Worm (Caenorhabditis elegans) whole organism, mixed stage, embryonic: ENCODE measurements around the gene nspb-10.
A peak's percentile ranks its signal among the peaks of the same experiment; 100 is the strongest.

Source experiments
- bed-3 ChIP-seq: fragments of 200-800 bp; sonication (Bioruptor generic); optimal IDR thresholded peaks from 3 replicates; lab custom pipeline; 2018; ENCODE audit warnings: mild to moderate bottlenecking, missing genetic modification characterization, moderate library complexity, missing compliant biosample characterization
- blmp-1 ChIP-seq: fragments of 150-350 bp; optimal IDR thresholded peaks from 2 replicates; lab custom pipeline; 2014; ENCODE audit warnings: missing biosample characterization, missing genetic modification characterization
- ceh-39 ChIP-seq: fragments of 150-350 bp; optimal IDR thresholded peaks from 2 replicates; lab custom pipeline; 2014; ENCODE audit warnings: missing biosample characterization, missing genetic modification characterization
- ceh-43 ChIP-seq: fragments of 200-800 bp; sonication (Bioruptor generic); optimal IDR thresholded peaks from 2 replicates; lab custom pipeline; 2018; ENCODE audit warnings: mild to moderate bottlenecking, missing genetic modification characterization, moderate library complexity, missing compliant biosample characterization
- ceh-83 ChIP-seq: fragments of 200-800 bp; sonication (Bioruptor generic); optimal IDR thresholded peaks from 2 replicates; lab custom pipeline; 2018; ENCODE audit warnings: mild to moderate bottlenecking, missing genetic modification characterization, missing compliant biosample characterization
- ces-1 ChIP-seq: fragments of 150-350 bp; optimal IDR thresholded peaks from 2 replicates; lab custom pipeline; 2014; ENCODE audit warnings: missing biosample characterization, missing genetic modification reagents, missing genetic modification characterization
- cnd-1 ChIP-seq: fragments of 200-800 bp; sonication (Bioruptor generic); optimal IDR thresholded peaks from 2 replicates; lab custom pipeline; 2018; ENCODE audit warnings: mild to moderate bottlenecking, missing genetic modification characterization, missing compliant biosample characterization
- drap-1 ChIP-seq: fragments of 200-800 bp; sonication (Bioruptor generic); optimal IDR thresholded peaks from 3 replicates; lab custom pipeline; 2018; ENCODE audit warnings: mild to moderate bottlenecking, missing genetic modification characterization, missing compliant biosample characterization
- elt-1 ChIP-seq: sonication (generic microtip); optimal IDR thresholded peaks from 2 replicates; lab custom pipeline; 2017; ENCODE audit warnings: missing genetic modification characterization, mild to moderate bottlenecking, missing compliant biosample characterization, antibody characterized with exemption, moderate library complexity, borderline replicate concordance; ENCODE audit not compliant: insufficient read depth
- ham-2 ChIP-seq: fragments of 200-800 bp; sonication (Bioruptor generic); optimal IDR thresholded peaks from 2 replicates; lab custom pipeline; 2018; ENCODE audit warnings: mild to moderate bottlenecking, missing genetic modification characterization, missing compliant biosample characterization
- lin-13 ChIP-seq: fragments of 150-350 bp; optimal IDR thresholded peaks from 2 replicates; lab custom pipeline; 2014; ENCODE audit warnings: missing biosample characterization, missing genetic modification characterization
- lsy-2 ChIP-seq: fragments of 150-350 bp; optimal IDR thresholded peaks from 2 replicates; lab custom pipeline; 2014; ENCODE audit warnings: missing biosample characterization, missing genetic modification characterization
- mab-5 ChIP-seq: fragments of 150-350 bp; optimal IDR thresholded peaks from 2 replicates; lab custom pipeline; 2014; ENCODE audit warnings: missing biosample characterization, missing genetic modification characterization
- mep-1 ChIP-seq: fragments of 150-350 bp; optimal IDR thresholded peaks from 2 replicates; lab custom pipeline; 2017; ENCODE audit warnings: missing biosample characterization, missing genetic modification reagents, missing genetic modification characterization, inconsistent platforms
- mls-2 ChIP-seq: sonication (generic microtip); optimal IDR thresholded peaks from 2 replicates; lab custom pipeline; 2016; ENCODE audit warnings: mild to moderate bottlenecking, missing genetic modification characterization, moderate library complexity, missing compliant biosample characterization
- nhr-12 ChIP-seq: fragments of 150-350 bp; optimal IDR thresholded peaks from 2 replicates; lab custom pipeline; 2014; ENCODE audit warnings: missing biosample characterization, missing genetic modification characterization
- nhr-237 ChIP-seq: fragments of 150-350 bp; optimal IDR thresholded peaks from 2 replicates; lab custom pipeline; 2014; ENCODE audit warnings: missing biosample characterization, missing genetic modification characterization
- nhr-76 ChIP-seq: sonication (generic microtip); optimal IDR thresholded peaks from 2 replicates; lab custom pipeline; 2017; ENCODE audit warnings: missing biosample characterization, missing genetic modification characterization
- pha-4 ChIP-seq: fragments of 150-350 bp; optimal IDR thresholded peaks from 2 replicates; lab custom pipeline; 2018; ENCODE audit warnings: missing biosample characterization, missing genetic modification reagents, missing genetic modification characterization
- snpc-4 ChIP-seq: fragments of 150-350 bp; optimal IDR thresholded peaks from 2 replicates; lab custom pipeline; 2014; ENCODE audit warnings: missing biosample characterization, missing genetic modification characterization
- sptf-1 ChIP-seq: sonication (generic microtip); optimal IDR thresholded peaks from 2 replicates; lab custom pipeline; 2017; ENCODE audit warnings: mild to moderate bottlenecking, missing genetic modification characterization, moderate library complexity, missing compliant biosample characterization
- unc-120 ChIP-seq: sonication (generic microtip); optimal IDR thresholded peaks from 2 replicates; lab custom pipeline; 2017; ENCODE audit warnings: missing genetic modification characterization, missing compliant biosample characterization; ENCODE audit not compliant: poor library complexity, severe bottlenecking
- unc-39 ChIP-seq: fragments of 150-350 bp; optimal IDR thresholded peaks from 2 replicates; lab custom pipeline; 2014; ENCODE audit warnings: missing biosample characterization, missing genetic modification characterization
- ztf-11 ChIP-seq: fragments of 150-350 bp; optimal IDR thresholded peaks from 2 replicates; lab custom pipeline; 2014; ENCODE audit warnings: missing biosample characterization, missing genetic modification characterization

The nspb-10 gene

DNA sequence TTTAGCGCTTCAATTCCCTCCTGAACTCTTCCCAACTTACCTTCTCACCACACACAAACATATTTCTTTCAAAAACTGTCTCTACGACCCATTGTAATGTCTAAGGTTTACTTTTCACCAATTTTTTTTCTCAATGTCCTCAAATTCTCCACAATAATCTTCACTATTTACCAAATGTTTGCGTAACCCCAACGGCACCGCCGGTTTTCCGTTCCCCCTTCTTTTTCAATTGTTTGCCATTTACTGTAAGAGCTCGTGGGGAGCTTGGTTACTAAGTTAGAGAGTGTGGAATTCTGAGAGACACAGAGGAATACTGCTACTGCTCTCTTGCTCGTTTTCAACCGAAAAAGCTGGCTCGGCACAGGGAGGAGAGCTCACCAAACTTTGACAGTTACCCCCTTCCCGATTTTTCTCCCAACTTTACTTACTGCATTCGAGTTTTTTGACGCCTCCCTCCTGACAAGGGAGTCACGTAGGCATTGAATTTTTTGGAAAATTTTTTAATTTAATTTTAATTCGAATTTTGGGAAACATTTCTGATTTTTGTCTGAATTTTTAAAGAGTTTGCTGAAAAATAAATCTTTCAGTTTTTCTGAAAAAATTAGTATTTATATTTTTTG, 17.4 kb downstream of the nspb-10 start:
- TF ChIP-seq nhr-76 (tag; lab: Kevin White, UChicago) = no peak
- no peak for TF ChIP-seq ceh-39 (tag; lab: Kevin White, UChicago)
- TF ChIP-seq elt-1 (tag; lab: Kevin White, UChicago) = no peak
- TF ChIP-seq blmp-1 = no peak
- TF ChIP-seq mab-5 (tag; lab: Kevin White, UChicago) = no peak
- TF ChIP-seq ceh-43 (GFP tag; lab: Kevin White, UChicago) = no peak
- TF ChIP-seq bed-3 = no peak
- TF ChIP-seq nhr-12 = no peak
- TF ChIP-seq drap-1 (GFP tag; lab: Kevin White, UChicago) = no peak
- no peak for TF ChIP-seq ztf-11 (tag; lab: Kevin White, UChicago)
- TF ChIP-seq cnd-1 (tag; lab: Kevin White, UChicago) = no peak
- no peak for TF ChIP-seq lin-13 (tag; lab: Kevin White, UChicago)
- TF ChIP-seq unc-39 (tag; lab: Kevin White, UChicago) = no peak
- TF ChIP-seq, all 35 proteins: peak for 0

DNA sequence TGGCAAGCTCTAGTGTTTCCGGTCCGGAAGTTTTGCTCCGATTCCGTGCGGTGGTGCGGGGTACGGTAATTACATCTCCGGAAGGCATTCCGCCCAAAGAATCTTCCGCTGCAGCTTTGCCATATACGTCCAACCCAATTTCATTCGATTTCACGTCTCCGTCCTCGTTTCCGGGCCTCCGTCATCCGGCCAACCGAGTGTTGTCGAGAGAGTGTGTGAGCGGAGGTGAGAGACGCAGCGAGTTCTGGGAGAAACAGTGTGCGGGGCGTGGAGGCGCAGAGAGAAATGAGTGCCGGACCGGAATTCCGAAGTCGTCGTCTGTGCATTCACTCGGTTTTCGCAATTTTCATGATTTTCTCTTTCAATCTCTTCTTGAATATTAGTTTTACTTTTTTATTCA, 18.7 kb downstream of the nspb-10 start:
- peak; percentile 18 for TF ChIP-seq ceh-83 (GFP tag; lab: Kevin White, UChicago)
- no peak for TF ChIP-seq snpc-4 (tag; lab: Kevin White, UChicago)
- no peak for TF ChIP-seq bed-3
- peak; percentile 10 for TF ChIP-seq lsy-2 (tag; lab: Kevin White, UChicago)
- TF ChIP-seq nhr-237 (tag; lab: Kevin White, UChicago) = no peak
- peak; percentile 81 for TF ChIP-seq ces-1 (GFP tag; lab: Kevin White, UChicago)
- no peak for TF ChIP-seq ceh-39 (tag; lab: Kevin White, UChicago)
- TF ChIP-seq, all 35 proteins: peak for 3

DNA sequence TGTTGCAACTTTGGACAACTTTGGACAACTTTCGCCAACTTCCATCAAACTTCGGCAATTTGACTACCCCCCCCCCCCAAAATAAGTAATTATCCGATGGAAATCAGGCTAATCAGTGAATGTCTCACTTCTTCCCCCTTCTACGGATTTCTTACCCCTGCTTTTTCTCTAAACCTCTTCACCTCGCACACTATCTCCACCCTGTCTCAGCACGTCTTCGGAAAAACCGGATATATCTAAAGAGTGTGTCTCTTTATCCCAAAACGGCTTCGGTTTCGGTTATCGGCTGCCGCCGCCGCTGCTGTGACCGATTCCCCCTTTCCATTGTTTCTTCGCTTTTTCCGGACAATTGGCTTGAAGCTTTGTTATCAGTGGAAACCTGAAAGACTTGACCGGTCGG, 20.3 kb downstream of the nspb-10 start:
- TF ChIP-seq nhr-12 (no peak), nhr-237 (tag; lab: Kevin White, UChicago) (no peak), pha-4 (tag; lab: Kevin White, UChicago) (no peak), ham-2 (GFP tag; lab: Kevin White, UChicago) (peak; percentile 55), nhr-76 (tag; lab: Kevin White, UChicago) (no peak)

DNA sequence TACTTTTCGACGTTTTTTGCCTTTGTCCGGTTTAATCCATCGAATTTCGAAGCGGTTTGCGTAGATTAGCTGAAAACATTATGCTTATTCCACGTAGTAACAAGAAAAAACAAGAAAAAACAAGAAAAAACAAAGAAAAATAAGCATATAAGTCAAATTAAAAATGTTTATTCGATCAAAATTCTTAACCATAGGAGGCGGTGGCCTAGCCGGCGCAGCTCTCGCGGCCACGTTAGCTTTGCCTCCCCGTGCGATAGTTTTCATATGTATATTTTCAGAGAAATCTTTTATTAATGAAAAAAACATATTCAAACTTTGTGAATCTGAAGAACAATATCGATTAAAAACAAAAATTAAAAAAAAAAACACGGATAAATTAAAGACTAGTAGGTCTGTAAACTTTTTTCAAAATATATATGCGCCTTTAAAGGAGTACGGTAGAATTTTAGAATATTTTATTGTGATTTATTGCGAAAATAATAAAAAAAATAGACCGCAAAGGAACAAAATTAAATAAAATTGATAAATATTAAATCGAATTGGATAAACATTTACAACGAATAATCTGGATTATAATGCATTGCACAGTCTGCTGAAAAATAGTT, 24.2 kb downstream of the nspb-10 start:
- peak; percentile 85 for TF ChIP-seq lsy-2 (tag; lab: Kevin White, UChicago)

DNA sequence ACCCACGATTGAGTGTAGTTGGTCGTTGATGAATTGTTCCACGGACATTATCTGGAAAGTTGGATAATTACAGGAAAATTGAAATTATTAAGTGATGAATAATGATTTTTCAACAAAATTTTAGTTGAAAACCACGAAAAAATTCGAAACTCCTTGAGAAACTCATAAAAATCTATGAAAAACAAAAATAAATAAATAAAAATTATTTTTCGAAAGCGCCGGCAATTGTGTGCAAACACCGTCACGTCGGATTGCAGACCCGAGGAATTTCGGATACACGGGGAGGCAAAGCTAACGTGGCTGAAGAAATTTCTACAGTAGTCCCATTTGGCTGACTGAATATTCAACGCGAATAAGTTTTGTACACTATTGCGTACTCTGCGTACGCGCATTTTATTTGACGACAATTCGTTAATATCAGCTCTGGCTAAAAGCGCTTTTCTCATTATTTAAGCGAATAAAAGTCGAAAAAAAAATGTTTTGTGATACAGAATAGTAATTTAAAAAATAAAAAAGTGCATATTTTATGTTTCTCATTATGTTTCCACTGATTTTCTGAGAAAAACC, 26.4 kb downstream of the nspb-10 start, which contains the start of gene mog-4:
TSS of gene mog-4 (minus strand) at position 51 of the 567 bp plus-strand sequence.
- TF ChIP-seq cnd-1 (tag; lab: Kevin White, UChicago) (peak; percentile 20), ces-1 (GFP tag; lab: Kevin White, UChicago) (peak; percentile 71), mls-2 (peak; percentile 20), ceh-43 (GFP tag; lab: Kevin White, UChicago) (peak; percentile 8), sptf-1 (peak; percentile 7), unc-120 (peak; percentile 25), bed-3 (peak; percentile 1), drap-1 (GFP tag; lab: Kevin White, UChicago) (peak; percentile 21), nhr-237 (tag; lab: Kevin White, UChicago) (peak; percentile 81), lin-13 (tag; lab: Kevin White, UChicago) (peak; percentile 46), mep-1 (tag; lab: Kevin White, UChicago) (peak; percentile 37), lsy-2 (tag; lab: Kevin White, UChicago) (peak; percentile 95), ham-2 (GFP tag; lab: Kevin White, UChicago) (peak; percentile 76)
- TF ChIP-seq, all 35 proteins: peak for 13; not testable (repeated sequence) for 22

DNA sequence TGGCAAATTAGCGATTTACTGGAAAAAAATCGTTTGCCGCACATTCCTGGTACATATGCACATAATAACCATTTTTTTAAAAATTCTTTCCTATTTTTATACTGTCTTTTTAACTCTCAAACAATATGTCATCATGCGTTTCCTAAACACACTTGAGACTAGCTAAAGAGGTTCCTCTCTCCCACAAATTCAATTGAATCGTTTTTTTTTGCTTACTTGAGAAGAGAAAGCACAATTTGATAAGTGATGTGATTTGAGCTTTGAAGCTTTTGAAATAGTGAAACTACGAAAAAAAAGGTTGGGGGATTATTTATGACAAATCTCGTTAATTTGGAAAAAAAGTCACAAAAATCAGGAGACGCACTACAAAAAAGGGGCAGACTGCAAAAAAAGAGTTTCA, 33.0 kb downstream of the nspb-10 start:
- TF ChIP-seq ces-1 (GFP tag; lab: Kevin White, UChicago) (peak; percentile 30), unc-120 (no peak)

DNA sequence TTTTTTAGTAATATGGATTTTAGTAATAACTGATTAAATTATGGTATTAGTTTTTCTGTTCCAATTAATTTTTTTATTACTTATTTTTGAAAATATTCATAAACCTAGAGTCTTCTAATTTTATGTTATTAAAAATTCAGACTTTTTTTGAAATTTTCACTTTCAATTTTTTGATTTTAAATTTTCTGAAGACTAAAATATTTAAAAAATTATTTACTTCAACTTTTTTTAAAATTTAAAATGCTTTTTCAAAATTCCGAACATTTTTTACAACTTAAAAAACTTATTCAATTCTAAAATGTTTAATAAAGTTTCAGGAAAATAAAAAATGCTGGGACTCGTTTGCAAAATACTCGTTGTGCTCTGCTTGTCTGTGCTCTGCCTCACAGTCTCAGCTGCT, 37.4 kb downstream of the nspb-10 start, which contains the start of gene nlp-41:
TSS of gene nlp-41 (plus strand) at position 301 of the 400 bp plus-strand sequence.
- TF ChIP-seq snpc-4 (tag; lab: Kevin White, UChicago) (no peak), pha-4 (tag; lab: Kevin White, UChicago) (no peak)
